Worm (Caenorhabditis elegans) whole organism, late embryonic: Measurements from ENCODE around the gene R08B4.3.

Experiments used
- ama-1 ChIP-seq: fragments of 150-350 bp; optimal IDR thresholded peaks from 2 replicates; lab custom pipeline; 2014
- ceh-22 ChIP-seq: sonication (generic microtip); optimal IDR thresholded peaks from 2 replicates; lab custom pipeline; 2017; ENCODE audit warnings: missing biosample characterization, missing genetic modification characterization
- ceh-30 ChIP-seq: fragments of 150-350 bp; optimal IDR thresholded peaks from 2 replicates; lab custom pipeline; 2014; ENCODE audit warnings: missing biosample characterization, missing genetic modification characterization
- fkh-10 ChIP-seq: fragments of 150-350 bp; optimal IDR thresholded peaks from 2 replicates; lab custom pipeline; 2014; ENCODE audit warnings: missing biosample characterization, missing genetic modification reagents, missing genetic modification characterization
- hlh-13 ChIP-seq: fragments of 200-800 bp; sonication (Bioruptor generic); optimal IDR thresholded peaks from 2 replicates; lab custom pipeline; 2018; ENCODE audit warnings: mild to moderate bottlenecking, missing genetic modification characterization, missing compliant biosample characterization
- pqm-1 ChIP-seq: sonication (generic microtip); optimal IDR thresholded peaks from 2 replicates; lab custom pipeline; 2016; ENCODE audit warnings: missing genetic modification characterization, missing compliant biosample characterization

DNA sequence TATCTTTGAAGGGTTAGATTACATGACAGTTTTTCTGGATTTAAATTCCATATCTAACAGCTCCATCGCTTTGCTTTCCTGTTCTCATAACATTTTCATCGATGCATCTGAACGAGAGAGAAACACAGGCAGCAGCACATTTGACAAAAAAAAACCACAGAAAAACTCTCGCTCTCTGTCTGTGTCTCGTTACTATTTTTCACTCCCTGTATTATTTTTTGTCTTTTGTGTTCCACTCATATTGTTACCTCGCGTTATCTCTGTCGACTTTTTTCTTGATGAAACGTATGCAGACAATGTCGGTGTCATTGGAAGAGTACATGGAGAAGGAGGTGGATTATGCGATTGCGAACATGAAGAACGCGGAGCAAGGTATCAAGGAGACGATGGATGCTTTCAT, 31.9 kb downstream of the R08B4.3 start, which contains the start of gene W04G3.11:
- TF ChIP-seq pqm-1 = no peak
- no peak for TF ChIP-seq ceh-22 (tag; lab: Kevin White, UChicago)
- TF ChIP-seq hlh-13 (GFP tag; lab: Kevin White, UChicago) = no peak
- no peak for TF ChIP-seq ceh-30 (tag; lab: Kevin White, UChicago)
- no peak for TF ChIP-seq fkh-10 (GFP tag; lab: Kevin White, UChicago)
- TF ChIP-seq ama-1 (lab: Kevin White, UChicago) = no peak
